Fruit fly (Drosophila melanogaster): ENCODE data around the gene Exo84.
A peak's percentile ranks its signal among the peaks of the same experiment; 100 is the strongest.

The Exo84 gene

dm6 chr3R:26059195-26059594 is 7.1 kb upstream of the Exo84 start, which contains the start of the genes RpL34a and Trmt61 (continued):
- TF ChIP-seq gsb-n (tag; optimal IDR thresholded peaks at IDR 0.05) = peak; percentile 86
- TF ChIP-seq CG6813 (GFP tag; optimal IDR thresholded peaks at IDR 0.05) = peak; percentile 91
- peak; percentile 93 for TF ChIP-seq CG12104 (GFP tag; optimal IDR thresholded peaks at IDR 0.05)
- peak; percentile 41 for TF ChIP-seq CG30431 (GFP tag; optimal IDR thresholded peaks at IDR 0.05)
- peak; percentile 97 for TF ChIP-seq CG34376 (GFP tag; optimal IDR thresholded peaks at IDR 0.05)
- peak; percentile 93 for TF ChIP-seq Asciz (GFP tag; optimal IDR thresholded peaks at IDR 0.05)
- TF ChIP-seq CG15011 (GFP tag; optimal IDR thresholded peaks at IDR 0.05) = peak; percentile 88
- peak; percentile 64 for TF ChIP-seq al (GFP tag; IDR thresholded peaks at IDR 0.05)
- peak; percentile 89 for TF ChIP-seq CG8388 (GFP tag; optimal IDR thresholded peaks at IDR 0.05)
- TF ChIP-seq Oli (tag; optimal IDR thresholded peaks at IDR 0.05) = peak; percentile 75
- TF ChIP-seq CG13894 (tag; optimal IDR thresholded peaks at IDR 0.05) = peak; percentile 78
- peak; percentile 92 for TF ChIP-seq CG10147 (GFP tag; optimal IDR thresholded peaks at IDR 0.05)
- peak; percentile 36 for TF ChIP-seq CG3163 (GFP tag; optimal IDR thresholded peaks at IDR 0.05)
- peak; percentile 84; the same call in 2 of the 3 replicates for TF ChIP-seq Doc3 (GFP tag; IDR thresholded peaks at IDR 0.05; ENCODE audit: partially characterized antibody)
- peak; percentile 79 for TF ChIP-seq trh (GFP tag; optimal IDR thresholded peaks at IDR 0.05)
- TF ChIP-seq Dad (GFP tag; optimal IDR thresholded peaks at IDR 0.05) = peak; percentile 69
- no peak for TF ChIP-seq HLHmδ (GFP tag; optimal IDR thresholded peaks at IDR 0.05)
- peak; percentile 66 for TF ChIP-seq slou (GFP tag; optimal IDR thresholded peaks at IDR 0.05)
- TF ChIP-seq crc (GFP tag; optimal IDR thresholded peaks at IDR 0.05) = peak; percentile 68
- TF ChIP-seq CG33557 (GFP tag; optimal IDR thresholded peaks at IDR 0.05) = peak; percentile 94
- TF ChIP-seq grn (GFP tag; optimal IDR thresholded peaks at IDR 0.05) = peak; percentile 54
- peak; percentile 62 for TF ChIP-seq Atf3 (GFP tag; optimal IDR thresholded peaks at IDR 0.05)
- TF ChIP-seq Nf-YB (GFP tag; optimal IDR thresholded peaks at IDR 0.05) = peak; percentile 81
- TF ChIP-seq CG4707 (GFP tag; optimal IDR thresholded peaks at IDR 0.05) = peak; percentile 70
- TF ChIP-seq CG10366 (GFP tag; IDR thresholded peaks at IDR 0.05) = peak; percentile 59
- TF ChIP-seq Gug (GFP tag; IDR thresholded peaks at IDR 0.05) = no peak
- peak; percentile 75 for TF ChIP-seq CG43689 (GFP tag; IDR thresholded peaks at IDR 0.05)
- peak; percentile 56; the same call in 2 of the 3 replicates for TF ChIP-seq ase (GFP tag; IDR thresholded peaks at IDR 0.05)
- peak; percentile 84 for TF ChIP-seq CG11723 (GFP tag; optimal IDR thresholded peaks at IDR 0.05)
- TF ChIP-seq CG1602 (GFP tag; optimal IDR thresholded peaks at IDR 0.05) = peak; percentile 49
- TF ChIP-seq ara (GFP tag; IDR thresholded peaks at IDR 0.05) = peak; percentile 57; the same call in 1 of the 2 replicates
- peak; percentile 80 for TF ChIP-seq Xbp1 (GFP tag; optimal IDR thresholded peaks at IDR 0.05)
- TF ChIP-seq esg (GFP tag; conservative IDR thresholded peaks at IDR 0.05) = peak; percentile 19; the same call in 1 of the 2 replicates
- peak; percentile 84 for TF ChIP-seq CG34224 (GFP tag; IDR thresholded peaks at IDR 0.05; ENCODE audit: partially characterized antibody)
- TF ChIP-seq CG8944 (GFP tag; optimal IDR thresholded peaks at IDR 0.05) = peak; percentile 46
- peak; percentile 90 for TF ChIP-seq nerfin-1 (tag; optimal IDR thresholded peaks at IDR 0.05)
- TF ChIP-seq CG4360 (GFP tag; IDR thresholded peaks at IDR 0.05) = no peak
- TF ChIP-seq rib (GFP tag; IDR thresholded peaks at IDR 0.05) = no peak
- no peak for TF ChIP-seq pita (GFP tag; optimal IDR thresholded peaks at IDR 0.05)
- peak; percentile 63 for TF ChIP-seq kay (GFP tag; optimal IDR thresholded peaks at IDR 0.05)
- peak; percentile 70 for TF ChIP-seq onecut (GFP tag; IDR thresholded peaks at IDR 0.05)
- TF ChIP-seq Pdp1 (GFP tag; optimal IDR thresholded peaks at IDR 0.05) = peak; percentile 76 to 79
- peak; percentile 77 for TF ChIP-seq CG9932 (GFP tag; IDR thresholded peaks at IDR 0.05)
- peak; percentile 59; the same call in 1 of the 2 replicates for TF ChIP-seq ttk (GFP tag; IDR thresholded peaks at IDR 0.05)
- TF ChIP-seq Sox100B (GFP tag; optimal IDR thresholded peaks at IDR 0.05) = peak; percentile 96
- TF ChIP-seq Mrtf (GFP tag; IDR thresholded peaks at IDR 0.05) = 0 out of 3 replicates have a peak, but pooled peaks have one; percentile 12
- no peak for TF ChIP-seq gro (GFP tag; optimal IDR thresholded peaks at IDR 0.05)
- TF ChIP-seq crp (GFP tag; optimal IDR thresholded peaks at IDR 0.05) = peak in 1 of 2 experiments; percentile 64
- TF ChIP-seq CG42726 (GFP tag; IDR thresholded peaks at IDR 0.05; ENCODE audit: partially characterized antibody) = no peak
- peak; percentile 82 for TF ChIP-seq ci (GFP tag; IDR thresholded peaks at IDR 0.05)

All from whole organism, embryonic.